Worm (Caenorhabditis elegans): ENCODE measurements around the gene ephx-1.

- TF ChIP-seq ama-1 (optimal IDR thresholded peaks at IDR 0.05) (no peak), tbx-37 (GFP tag; conservative IDR thresholded peaks at IDR 0.05) (no peak), flt-1 (GFP tag; IDR thresholded peaks at IDR 0.05) (no peak), sea-1 (GFP tag; conservative IDR thresholded peaks at IDR 0.05) (no peak), tbx-11 (GFP tag; IDR thresholded peaks at IDR 0.05) (no peak), ceh-13 (GFP tag; optimal IDR thresholded peaks at IDR 0.05) (no peak), scrt-1 (GFP tag; IDR thresholded peaks at IDR 0.05) (no peak), B0310.2 (tag; optimal IDR thresholded peaks at IDR 0.05) (no peak)
Measured at ce11 chrII:3967061-3967460, 37.7 kb upstream of the ephx-1 start.
